Worm (Caenorhabditis elegans) whole organism, early embryonic: ENCODE data around the gene nspb-10.
A peak's percentile ranks its signal among the peaks of the same experiment; 100 is the strongest.

Source experiments
- B0310.2 ChIP-seq: sonication (generic microtip); optimal IDR thresholded peaks from 2 replicates; lab custom pipeline; 2016; ENCODE audit warnings: mild to moderate bottlenecking, missing genetic modification characterization, missing compliant biosample characterization
- F13C5.2 ChIP-seq: sonication (generic microtip); optimal IDR thresholded peaks from 2 replicates; lab custom pipeline; 2017; ENCODE audit warnings: mild to moderate bottlenecking, missing genetic modification characterization, inconsistent platforms, missing compliant biosample characterization
- aly-1 ChIP-seq: sonication (generic microtip); optimal IDR thresholded peaks from 2 replicates; lab custom pipeline; 2016; ENCODE audit warnings: missing genetic modification characterization, missing compliant biosample characterization
- ama-1 ChIP-seq: fragments of 150-350 bp; optimal IDR thresholded peaks from 2 replicates; lab custom pipeline; 2014
- ceh-13 ChIP-seq: fragments of 200-800 bp; sonication (Bioruptor generic); optimal IDR thresholded peaks from 2 replicates; lab custom pipeline; 2018; ENCODE audit warnings: mild to moderate bottlenecking, missing genetic modification characterization, missing compliant biosample characterization
- ceh-36 ChIP-seq: sonication (generic microtip); optimal IDR thresholded peaks from 2 replicates; lab custom pipeline; 2016; ENCODE audit warnings: missing genetic modification characterization, inconsistent platforms, missing compliant biosample characterization
- ets-7 ChIP-seq: sonication (generic microtip); optimal IDR thresholded peaks from 2 replicates; lab custom pipeline; 2016; ENCODE audit warnings: missing genotype, missing genetic modification characterization, missing compliant biosample characterization
- flt-1 ChIP-seq: fragments of 200-800 bp; sonication (Bioruptor generic); IDR thresholded peaks from 2 replicates; pipeline ENCODE4 v1.3.6; 2022; ENCODE audit warnings: missing genetic modification characterization, missing compliant biosample characterization
- hmbx-1 ChIP-seq: sonication (generic microtip); optimal IDR thresholded peaks from 2 replicates; lab custom pipeline; 2016; ENCODE audit warnings: mild to moderate bottlenecking, missing genetic modification characterization, missing compliant biosample characterization
- hmg-4 ChIP-seq: fragments of 200-800 bp; sonication (Bioruptor generic); optimal IDR thresholded peaks from 2 replicates; lab custom pipeline; 2018; ENCODE audit warnings: mild to moderate bottlenecking, missing genetic modification characterization, missing compliant biosample characterization
- hnd-1 ChIP-seq: sonication (generic microtip); optimal IDR thresholded peaks from 2 replicates; lab custom pipeline; 2016; ENCODE audit warnings: missing genetic modification characterization, missing compliant biosample characterization
- pes-1 ChIP-seq: fragments of 200-800 bp; sonication (Bioruptor generic); IDR thresholded peaks from 2 replicates; pipeline ENCODE4 v1.3.6; 2022; ENCODE audit warnings: missing genetic modification reagents, missing genetic modification characterization, missing compliant biosample characterization
- scrt-1 ChIP-seq: fragments of 200-800 bp; sonication (Bioruptor generic); IDR thresholded peaks from 2 replicates; pipeline ENCODE4 v1.3.6; 2022; ENCODE audit warnings: missing genetic modification characterization, missing compliant biosample characterization
- sea-1 ChIP-seq: fragments of 200-800 bp; sonication (Bioruptor generic); conservative IDR thresholded peaks from 2 replicates; pipeline ENCODE4 v1.3.6; 2022; ENCODE audit warnings: missing genetic modification characterization, missing compliant biosample characterization
- tbx-11 ChIP-seq: fragments of 200-800 bp; sonication (Bioruptor generic); IDR thresholded peaks from 2 replicates; pipeline ENCODE4 v1.3.6; 2022; ENCODE audit warnings: missing genetic modification characterization, missing compliant biosample characterization
- tbx-37 ChIP-seq: fragments of 200-800 bp; sonication (Bioruptor generic); conservative IDR thresholded peaks from 2 replicates; pipeline ENCODE4 v1.3.6; 2022; ENCODE audit warnings: missing genetic modification reagents, missing genetic modification characterization, missing compliant biosample characterization
- tra-4 ChIP-seq: sonication (generic microtip); optimal IDR thresholded peaks from 2 replicates; lab custom pipeline; 2017; ENCODE audit warnings: missing genetic modification characterization, missing compliant biosample characterization

The nspb-10 gene

DNA sequence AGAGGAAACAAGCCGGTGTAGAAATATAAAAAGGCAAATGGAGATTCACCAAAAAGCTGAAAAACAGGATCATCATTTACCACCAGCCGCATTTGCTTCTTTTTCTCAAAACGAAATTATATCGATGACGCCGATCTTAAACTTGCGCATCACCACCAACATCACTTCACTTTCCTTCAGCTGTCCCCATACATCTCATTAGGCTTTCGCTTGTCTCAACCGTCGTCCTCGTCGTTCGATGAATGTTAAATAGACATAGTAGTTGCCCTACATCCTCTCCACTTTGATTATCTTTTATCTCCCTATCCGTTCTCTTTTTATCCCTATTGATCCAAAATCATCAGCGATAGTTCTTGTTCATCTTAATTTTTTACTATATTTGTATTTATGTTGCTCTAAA, 38.8 kb upstream of the nspb-10 start:
- TF ChIP-seq ama-1 (lab: Kevin White, UChicago) (no peak), hnd-1 (tag; lab: Kevin White, UChicago) (no peak), ceh-13 (GFP tag; lab: Kevin White, UChicago) (no peak), hmg-4 (GFP tag; lab: Kevin White, UChicago) (no peak), tra-4 (no peak), hmbx-1 (tag; lab: Kevin White, UChicago) (no peak), ets-7 (no peak), scrt-1 (GFP tag; lab: Robert Waterston, UW) (no peak), ceh-36 (tag; lab: Kevin White, UChicago) (no peak), tbx-37 (GFP tag; lab: Robert Waterston, UW) (no peak), sea-1 (GFP tag; lab: Robert Waterston, UW) (no peak), tbx-11 (GFP tag; lab: Robert Waterston, UW) (no peak), pes-1 (no peak), B0310.2 (tag; lab: Kevin White, UChicago) (no peak), flt-1 (GFP tag; lab: Robert Waterston, UW) (no peak), aly-1 (no peak), F13C5.2 (tag; lab: Kevin White, UChicago) (no peak)

DNA sequence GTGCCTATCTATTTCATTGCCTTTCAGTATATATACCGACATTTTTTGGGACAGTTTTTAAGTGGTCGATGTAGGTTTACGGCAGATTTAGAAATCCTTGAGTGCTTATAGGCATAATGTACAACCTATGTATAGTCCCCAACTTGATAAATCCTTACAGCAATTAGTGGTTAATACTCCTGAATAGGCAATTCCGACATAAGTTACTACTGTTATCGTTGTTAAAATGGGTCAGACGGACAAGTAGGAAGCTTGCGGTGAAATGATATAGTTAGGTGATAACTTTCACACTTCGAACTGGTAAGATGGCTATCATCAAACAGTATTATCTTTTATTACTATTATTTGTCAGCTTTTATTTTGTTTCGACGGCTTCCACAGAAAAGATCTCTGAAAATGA, 34.7 kb upstream of the nspb-10 start, which contains the start of gene mltn-10:
Gene mltn-10 (plus strand): TSS at position 301 of the 400 bp plus-strand sequence.
- no peak for TF ChIP-seq pes-1
- TF ChIP-seq hmbx-1 (tag; lab: Kevin White, UChicago), result no peak
- TF ChIP-seq ama-1 (lab: Kevin White, UChicago), result no peak
- TF ChIP-seq ets-7, result no peak
- TF ChIP-seq flt-1 (GFP tag; lab: Robert Waterston, UW), result no peak
- TF ChIP-seq tbx-37 (GFP tag; lab: Robert Waterston, UW), result no peak
- no peak for TF ChIP-seq hnd-1 (tag; lab: Kevin White, UChicago)
- TF ChIP-seq hmg-4 (GFP tag; lab: Kevin White, UChicago), result no peak
- no peak for TF ChIP-seq sea-1 (GFP tag; lab: Robert Waterston, UW)
- no peak for TF ChIP-seq F13C5.2 (tag; lab: Kevin White, UChicago)

DNA sequence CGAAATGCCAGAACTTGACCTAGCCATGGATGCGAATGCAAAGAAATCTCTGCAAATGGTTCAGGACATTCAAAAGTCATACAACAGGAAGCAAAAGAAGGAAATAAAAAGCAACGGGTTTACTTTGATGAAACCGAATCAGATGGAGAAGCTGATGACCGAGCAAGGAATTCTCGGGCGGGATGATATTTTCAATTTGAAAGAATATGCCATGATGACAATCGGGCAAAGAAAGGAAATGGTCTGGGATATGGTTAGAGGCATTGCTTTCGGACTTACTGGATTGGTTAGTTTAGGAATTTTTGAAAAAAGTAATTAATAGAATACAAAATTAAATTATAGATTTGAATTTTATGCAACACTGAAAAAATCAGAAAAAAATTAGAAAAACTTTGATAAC, 32.7 kb upstream of the nspb-10 start:
- TF ChIP-seq F13C5.2 (tag; lab: Kevin White, UChicago) (no peak), aly-1 (no peak), sea-1 (GFP tag; lab: Robert Waterston, UW) (no peak), tra-4 (no peak), pes-1 (no peak), hmg-4 (GFP tag; lab: Kevin White, UChicago) (no peak), ama-1 (lab: Kevin White, UChicago) (no peak), B0310.2 (tag; lab: Kevin White, UChicago) (no peak), scrt-1 (GFP tag; lab: Robert Waterston, UW) (no peak), tbx-11 (GFP tag; lab: Robert Waterston, UW) (no peak), ets-7 (no peak), ceh-36 (tag; lab: Kevin White, UChicago) (no peak), hnd-1 (tag; lab: Kevin White, UChicago) (no peak), tbx-37 (GFP tag; lab: Robert Waterston, UW) (no peak), flt-1 (GFP tag; lab: Robert Waterston, UW) (no peak), ceh-13 (GFP tag; lab: Kevin White, UChicago) (no peak), hmbx-1 (tag; lab: Kevin White, UChicago) (no peak)

DNA sequence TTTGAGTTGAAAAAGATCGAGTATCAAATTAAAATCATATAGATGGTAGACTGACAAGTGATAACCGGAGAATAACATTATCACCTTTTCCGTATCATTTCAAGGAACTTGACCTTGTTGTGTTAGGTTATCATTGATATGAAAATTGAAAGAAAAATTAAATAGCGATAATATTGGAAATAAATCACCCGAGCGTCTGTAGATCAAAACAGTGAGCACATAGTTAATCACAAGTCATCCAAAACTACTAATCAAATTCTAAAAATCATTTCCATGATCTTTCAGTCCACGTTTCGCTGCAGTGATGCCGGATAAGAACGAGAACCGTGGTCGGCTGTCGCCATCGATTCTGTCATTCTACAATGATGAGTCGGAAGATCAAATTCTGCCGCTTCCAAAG, 31.7 kb upstream of the nspb-10 start:
- TF ChIP-seq aly-1, result no peak
- TF ChIP-seq ama-1 (lab: Kevin White, UChicago), result no peak
- no peak for TF ChIP-seq hmg-4 (GFP tag; lab: Kevin White, UChicago)
- TF ChIP-seq tbx-11 (GFP tag; lab: Robert Waterston, UW), result no peak
- no peak for TF ChIP-seq tra-4
- no peak for TF ChIP-seq hmbx-1 (tag; lab: Kevin White, UChicago)
- no peak for TF ChIP-seq ceh-13 (GFP tag; lab: Kevin White, UChicago)

DNA sequence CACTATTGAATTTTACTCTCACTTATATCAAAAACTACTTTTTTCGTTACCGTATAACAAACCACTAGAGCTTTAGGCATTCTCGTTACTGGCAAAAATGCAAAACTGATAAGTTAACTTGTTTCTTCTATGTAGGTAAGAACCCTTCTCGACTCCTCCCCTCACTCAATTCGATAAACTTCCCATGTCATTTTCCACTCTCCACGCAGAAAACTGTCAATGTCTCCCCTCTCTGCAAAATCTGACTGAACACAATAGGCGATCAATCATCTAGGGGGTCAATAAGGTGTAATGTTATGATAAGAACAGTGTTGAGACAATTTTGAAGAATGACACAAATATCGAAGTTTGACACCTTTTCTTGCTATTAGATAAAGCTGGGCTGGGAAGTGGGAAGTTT, 30.7 kb upstream of the nspb-10 start:
- TF ChIP-seq hmbx-1 (tag; lab: Kevin White, UChicago), result no peak
- TF ChIP-seq tbx-37 (GFP tag; lab: Robert Waterston, UW), result no peak
- TF ChIP-seq hnd-1 (tag; lab: Kevin White, UChicago), result no peak
- TF ChIP-seq tra-4, result no peak
- TF ChIP-seq B0310.2 (tag; lab: Kevin White, UChicago), result no peak
- no peak for TF ChIP-seq hmg-4 (GFP tag; lab: Kevin White, UChicago)
- no peak for TF ChIP-seq F13C5.2 (tag; lab: Kevin White, UChicago)

DNA sequence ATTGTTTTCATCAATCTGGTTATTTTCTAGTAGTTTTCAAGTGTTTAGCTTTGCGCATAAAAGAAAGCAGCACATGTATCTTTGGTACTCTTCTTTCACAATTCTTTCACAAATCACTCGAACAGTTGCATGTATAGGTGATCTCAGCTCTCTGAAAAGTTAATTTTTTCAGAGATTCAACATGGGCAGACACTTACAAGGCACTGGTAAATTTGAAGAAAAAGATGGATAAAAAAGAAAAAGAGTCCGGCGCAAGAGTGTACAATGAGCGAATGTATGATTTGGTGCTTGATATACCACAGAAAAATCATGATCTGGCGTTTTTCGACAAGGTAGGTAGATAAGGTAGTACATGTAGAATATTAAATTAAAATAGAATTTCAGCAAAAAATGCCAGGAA, 30.1 kb upstream of the nspb-10 start:
- TF ChIP-seq ceh-36 (tag; lab: Kevin White, UChicago) (no peak), ama-1 (lab: Kevin White, UChicago) (no peak), tbx-37 (GFP tag; lab: Robert Waterston, UW) (no peak), ets-7 (no peak), sea-1 (GFP tag; lab: Robert Waterston, UW) (no peak), hmg-4 (GFP tag; lab: Kevin White, UChicago) (no peak)

DNA sequence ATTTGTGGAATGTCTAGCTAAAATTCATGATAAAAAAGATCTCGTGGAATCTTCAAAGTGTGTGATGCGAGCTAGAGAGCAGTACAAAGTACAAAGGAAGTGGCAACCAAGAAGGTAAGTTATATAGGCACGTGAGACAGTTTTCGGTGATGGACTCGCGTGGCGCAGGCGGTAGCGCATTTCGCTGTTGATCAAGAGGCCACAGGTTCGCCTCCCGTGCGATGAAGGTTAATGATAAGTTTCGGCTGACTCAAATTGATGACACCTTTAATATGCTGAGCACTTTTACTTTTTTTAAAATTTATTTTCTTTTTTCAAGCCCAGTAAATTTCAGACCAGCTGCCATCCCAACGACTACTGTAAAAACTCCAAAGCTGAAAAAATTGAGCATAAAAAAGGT, 28.9 kb upstream of the nspb-10 start:
- TF ChIP-seq pes-1 (0 out of 2 replicates have a peak, but pooled peaks have one; percentile 25), hmbx-1 (tag; lab: Kevin White, UChicago) (no peak)

DNA sequence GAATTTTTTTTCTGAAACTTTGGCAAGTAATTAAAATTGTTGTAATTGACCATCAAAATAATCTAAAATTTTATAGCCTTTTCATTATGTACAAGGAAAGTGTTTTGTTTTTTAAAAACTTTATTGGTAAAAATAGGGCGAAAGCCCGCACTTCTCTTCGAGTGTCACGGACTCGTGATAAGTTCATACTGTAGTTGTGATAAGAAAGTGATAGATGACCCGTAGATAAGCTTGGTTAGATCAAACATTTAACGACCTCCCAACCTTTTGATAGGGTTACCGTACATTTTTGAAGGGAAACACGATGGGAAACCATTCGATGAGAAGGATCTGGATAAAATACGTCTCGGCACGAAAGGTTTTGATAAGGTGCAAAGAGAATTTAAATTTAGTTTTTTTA, 28.3 kb upstream of the nspb-10 start:
- TF ChIP-seq tra-4 (no peak), scrt-1 (GFP tag; lab: Robert Waterston, UW) (no peak), tbx-11 (GFP tag; lab: Robert Waterston, UW) (no peak), ets-7 (no peak), hnd-1 (tag; lab: Kevin White, UChicago) (no peak), pes-1 (no peak), F13C5.2 (tag; lab: Kevin White, UChicago) (no peak), B0310.2 (tag; lab: Kevin White, UChicago) (no peak), ama-1 (lab: Kevin White, UChicago) (no peak), ceh-13 (GFP tag; lab: Kevin White, UChicago) (no peak), hmg-4 (GFP tag; lab: Kevin White, UChicago) (no peak), tbx-37 (GFP tag; lab: Robert Waterston, UW) (no peak), flt-1 (GFP tag; lab: Robert Waterston, UW) (no peak), sea-1 (GFP tag; lab: Robert Waterston, UW) (no peak)
